Fruit fly (Drosophila melanogaster): ENCODE measurements around the gene CG14322.
A peak's percentile ranks its signal among the peaks of the same experiment; 100 is the strongest.

The CG14322 gene

DNA sequence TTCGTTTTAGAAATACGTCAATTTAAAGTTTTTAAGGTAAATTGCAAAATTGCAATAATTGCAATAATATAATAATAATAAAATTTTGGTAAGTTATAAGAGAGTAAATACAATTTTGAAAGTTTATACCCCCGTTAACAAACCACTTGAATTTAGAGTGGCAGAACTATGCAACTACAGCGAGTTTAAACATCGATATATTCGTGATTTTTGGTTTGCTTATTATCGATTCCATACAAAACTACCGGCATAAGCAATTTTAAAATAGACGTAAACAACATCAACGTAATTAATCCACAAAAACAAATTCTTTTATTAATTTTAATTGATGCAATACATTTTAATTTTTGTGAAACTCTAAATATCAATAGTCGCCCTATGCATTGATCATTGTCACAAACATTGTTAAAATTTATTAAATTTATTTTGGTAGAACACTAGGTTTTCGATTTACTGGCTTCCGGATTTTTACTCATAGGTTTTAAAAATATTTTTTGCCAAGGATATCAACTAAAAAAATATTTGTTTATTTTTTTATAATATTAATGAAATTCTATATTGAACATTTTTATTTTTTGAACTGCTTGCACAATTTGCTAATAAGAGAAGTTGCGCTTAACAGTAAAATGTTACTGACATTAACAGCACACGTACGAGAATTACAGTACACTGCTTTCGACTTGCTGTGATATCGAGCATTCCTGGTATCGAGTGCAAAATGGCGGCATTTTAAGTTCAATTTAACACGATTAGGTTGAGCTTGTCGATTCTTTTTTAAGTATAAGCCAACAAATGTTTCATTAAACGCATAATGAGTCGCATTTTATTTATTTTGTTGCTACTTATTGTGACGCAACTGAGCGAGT lies 71.5 kb downstream of the CG14322 start, which contains the start of gene Pxt:
Pxt (plus strand) TSS at position 695 of the 866 bp plus-strand sequence.
- TF ChIP-seq Opbp (GFP tag; IDR thresholded peaks at IDR 0.05; ENCODE audit: partially characterized antibody) (peak; percentile 21; the same call in 1 of the 3 replicates), CG1529 (GFP tag; optimal IDR thresholded peaks at IDR 0.05) (no peak), insv (GFP tag; optimal IDR thresholded peaks at IDR 0.05) (peak in 1 of 2 experiments; percentile 88), en (GFP tag; optimal IDR thresholded peaks at IDR 0.05) (no peak), zfh1 (GFP tag; IDR thresholded peaks at IDR 0.05) (no peak), CG32532 (GFP tag; IDR thresholded peaks at IDR 0.05) (0 out of 2 replicates have a peak, but pooled peaks have one; percentile 11), tna (GFP tag; IDR thresholded peaks at IDR 0.05; ENCODE audit: partially characterized antibody) (no peak; the same call in 1 of the 2 replicates), Ada2b (GFP tag; IDR thresholded peaks at IDR 0.05) (no peak), CG8359 (GFP tag; optimal IDR thresholded peaks at IDR 0.05; ENCODE audit: borderline replicate concordance) (no peak), CG4854 (GFP tag; optimal IDR thresholded peaks at IDR 0.05) (no peak), da (GFP tag; optimal IDR thresholded peaks at IDR 0.05) (no peak), CG31365 (tag; optimal IDR thresholded peaks at IDR 0.05) (peak; percentile 97), CG18476 (GFP tag; optimal IDR thresholded peaks at IDR 0.05) (no peak), Ets65A (GFP tag) (no peak), CG7839 (tag; optimal IDR thresholded peaks at IDR 0.05) (no peak), h (optimal IDR thresholded peaks at IDR 0.05) (no peak), CG1024 (GFP tag; IDR thresholded peaks at IDR 0.05) (no peak), slp2 (GFP tag; optimal IDR thresholded peaks at IDR 0.05) (no peak), kni (GFP tag; optimal IDR thresholded peaks at IDR 0.05) (no peak), MBD-R2 (GFP tag; IDR thresholded peaks at IDR 0.05) (no peak; the same call in 1 of the 2 replicates), slbo (GFP tag; IDR thresholded peaks at IDR 0.05) (no peak), CG11093 (GFP tag; IDR thresholded peaks at IDR 0.05) (no peak), run (tag; optimal IDR thresholded peaks at IDR 0.05) (no peak), TFAM (GFP tag; optimal IDR thresholded peaks at IDR 0.05) (no peak), eyg (GFP tag; optimal IDR thresholded peaks at IDR 0.05) (no peak), ken (GFP tag; IDR thresholded peaks at IDR 0.05) (no peak), CG12744 (GFP tag; optimal IDR thresholded peaks at IDR 0.05) (no peak), CG11560 (tag; IDR thresholded peaks at IDR 0.05) (peak; percentile 96), ato (GFP tag; IDR thresholded peaks at IDR 0.05; ENCODE audit: partially characterized antibody) (peak; percentile 8; the same call in 1 of the 2 replicates), pzg (GFP tag; optimal IDR thresholded peaks at IDR 0.05) (peak; percentile 60), Asciz (GFP tag; optimal IDR thresholded peaks at IDR 0.05) (no peak), CG8388 (GFP tag; optimal IDR thresholded peaks at IDR 0.05) (no peak), lilli (GFP tag; optimal IDR thresholded peaks at IDR 0.05) (no peak), ash1 (GFP tag; optimal IDR thresholded peaks at IDR 0.05) (no peak), CG6791 (GFP tag; IDR thresholded peaks at IDR 0.05; ENCODE audit: partially characterized antibody) (peak; percentile 52; the same call in 2 of the 3 replicates), klu (GFP tag; IDR thresholded peaks at IDR 0.05) (no peak), Bgb (GFP tag; IDR thresholded peaks at IDR 0.05; ENCODE audit: partially characterized antibody) (peak; percentile 3; the same call in 1 of the 2 replicates), oc (tag; optimal IDR thresholded peaks at IDR 0.05) (no peak), slou (GFP tag; optimal IDR thresholded peaks at IDR 0.05) (no peak), Dp (GFP tag; optimal IDR thresholded peaks at IDR 0.05) (peak; percentile 82), Dip3 (GFP tag; optimal IDR thresholded peaks at IDR 0.05) (no peak), CG15601 (tag; optimal IDR thresholded peaks at IDR 0.05) (peak; percentile 27), Dref (GFP tag; IDR thresholded peaks at IDR 0.05) (peak; percentile 70), crol (GFP tag; IDR thresholded peaks at IDR 0.05) (no peak), Xbp1 (GFP tag; optimal IDR thresholded peaks at IDR 0.05) (no peak), btn (GFP tag; optimal IDR thresholded peaks at IDR 0.05) (no peak), CG9437 (GFP tag; optimal IDR thresholded peaks at IDR 0.05) (peak; percentile 93), seq (GFP tag; IDR thresholded peaks at IDR 0.05) (no peak), CG43689 (GFP tag; IDR thresholded peaks at IDR 0.05) (no peak), Ets97D (GFP tag; optimal IDR thresholded peaks at IDR 0.05) (no peak)
